Fruit fly (Drosophila melanogaster) whole organism, embryonic: Measurements from ENCODE around the gene CG4593.

ENCODE experiments used
- B-H1 ChIP-seq: fragments of 200-800 bp; sonication (Bioruptor generic); IDR thresholded peaks from 3 replicates; pipeline ENCODE4 v1.3.6; 2022; ENCODE audit warnings: missing biosample characterization, missing genetic modification characterization
- CG10321 ChIP-seq: fragments of 200-800 bp; sonication (Bioruptor generic); IDR thresholded peaks from 2 replicates; pipeline ENCODE4 v1.3.6; 2022; ENCODE audit warnings: missing biosample characterization, missing genetic modification characterization
- CG11085 ChIP-seq: fragments of 200-800 bp; sonication (Bioruptor generic); IDR thresholded peaks from 2 replicates; pipeline ENCODE4 v1.3.6; 2022; ENCODE audit warnings: missing biosample characterization, missing genetic modification characterization
- CG11560 ChIP-seq: fragments of 200-800 bp; sonication (Bioruptor generic); IDR thresholded peaks from 3 replicates; pipeline ENCODE4 v1.3.6; 2022; ENCODE audit warnings: missing biosample characterization, missing genetic modification characterization
- CG14667 ChIP-seq: fragments of 200-800 bp; sonication (Bioruptor generic); IDR thresholded peaks from 2 replicates; pipeline ENCODE4 v1.3.6; 2022; ENCODE audit warnings: missing biosample characterization, missing genetic modification characterization
- CG15011 ChIP-seq: fragments of 200-800 bp; sonication (Bioruptor generic); optimal IDR thresholded peaks from 3 replicates; lab custom pipeline; 2018; ENCODE audit warnings: missing biosample characterization, mild to moderate bottlenecking, missing genetic modification characterization
- CG15269 ChIP-seq: fragments of 200-800 bp; sonication (Bioruptor generic); optimal IDR thresholded peaks from 2 replicates; lab custom pipeline; 2018; ENCODE audit warnings: missing biosample characterization, mild to moderate bottlenecking, missing genetic modification characterization, moderate library complexity
- CG17385 ChIP-seq: fragments of 200-800 bp; sonication (Bioruptor generic); optimal IDR thresholded peaks from 3 replicates; lab custom pipeline; 2018; ENCODE audit warnings: missing biosample characterization, mild to moderate bottlenecking, missing genetic modification characterization
- CG17612 ChIP-seq: fragments of 200-800 bp; sonication (Bioruptor generic); IDR thresholded peaks from 2 replicates; pipeline ENCODE4 v1.3.6; 2022; ENCODE audit warnings: missing biosample characterization, missing genetic modification characterization
- CG17912 ChIP-seq: fragments of 200-800 bp; sonication (Bioruptor generic); optimal IDR thresholded peaks from 2 replicates; lab custom pipeline; 2018; ENCODE audit warnings: missing biosample characterization, mild to moderate bottlenecking, missing genetic modification characterization
- CG1792 ChIP-seq: fragments of 200-800 bp; sonication (Bioruptor generic); optimal IDR thresholded peaks from 2 replicates; lab custom pipeline; 2016; ENCODE audit warnings: missing biosample characterization, missing genetic modification characterization
- CG30431 ChIP-seq: fragments of 200-800 bp; sonication (Bioruptor generic); optimal IDR thresholded peaks from 2 replicates; lab custom pipeline; 2017; ENCODE audit warnings: missing biosample characterization, missing genetic modification characterization
- CG31365 ChIP-seq: fragments of 200-800 bp; sonication (Bioruptor generic); optimal IDR thresholded peaks from 2 replicates; lab custom pipeline; 2018; ENCODE audit warnings: missing biosample characterization, mild to moderate bottlenecking, missing genetic modification characterization
- CG3163 ChIP-seq: fragments of 200-800 bp; sonication (Bioruptor generic); optimal IDR thresholded peaks from 3 replicates; lab custom pipeline; 2016; ENCODE audit warnings: missing biosample characterization, missing genetic modification characterization
- CG32532 ChIP-seq: fragments of 200-800 bp; sonication (Bioruptor generic); IDR thresholded peaks from 2 replicates; pipeline ENCODE4 v1.3.6; 2022; ENCODE audit warnings: missing biosample characterization, missing genetic modification characterization
- CG5180 ChIP-seq: fragments of 200-800 bp; sonication (Bioruptor generic); optimal IDR thresholded peaks from 3 replicates; lab custom pipeline; 2017; ENCODE audit warnings: missing biosample characterization, missing genetic modification characterization, mild to moderate bottlenecking, moderate library complexity, missing genetic modification reagents
- CG8281 ChIP-seq: fragments of 200-800 bp; sonication (Bioruptor generic); optimal IDR thresholded peaks from 2 replicates; lab custom pipeline; 2018; ENCODE audit warnings: missing biosample characterization, mild to moderate bottlenecking, missing genetic modification characterization, moderate library complexity
- CG8388 ChIP-seq: fragments of 200-800 bp; sonication (Bioruptor generic); optimal IDR thresholded peaks from 2 replicates; lab custom pipeline; 2019; ENCODE audit warnings: missing biosample characterization, mild to moderate bottlenecking, missing genetic modification characterization, moderate library complexity
- CHES-1-like ChIP-seq: fragments of 200-800 bp; sonication (Bioruptor generic); optimal IDR thresholded peaks from 2 replicates; lab custom pipeline; 2016; ENCODE audit warnings: missing biosample characterization, missing genetic modification characterization
- Dref ChIP-seq: fragments of 200-800 bp; sonication (Bioruptor generic); IDR thresholded peaks from 2 replicates; pipeline ENCODE4 v1.3.6; 2022; ENCODE audit warnings: missing biosample characterization, missing genetic modification characterization
- E2f2 ChIP-seq: fragments of 200-800 bp; sonication (Bioruptor generic); IDR thresholded peaks from 2 replicates; pipeline ENCODE4 v1.3.6; 2022; ENCODE audit warnings: missing biosample characterization, missing genetic modification characterization
- HLH3B ChIP-seq: fragments of 200-800 bp; sonication (Bioruptor generic); IDR thresholded peaks from 2 replicates; pipeline ENCODE4 v1.3.6; 2022; ENCODE audit warnings: missing biosample characterization, missing genetic modification characterization
- HLHmδ ChIP-seq: fragments of 200-800 bp; sonication (Bioruptor generic); optimal IDR thresholded peaks from 2 replicates; lab custom pipeline; 2018; ENCODE audit warnings: missing biosample characterization, mild to moderate bottlenecking, missing genetic modification characterization, moderate library complexity
- Lhr ChIP-seq: fragments of 200-800 bp; sonication (Bioruptor generic); optimal IDR thresholded peaks from 3 replicates; lab custom pipeline; 2017; ENCODE audit warnings: mild to moderate bottlenecking, missing biosample characterization, missing genetic modification reagents, missing genetic modification characterization
- Lpt ChIP-seq: fragments of >200 bp; optimal IDR thresholded peaks from 2 replicates; lab custom pipeline; 2018; ENCODE audit warnings: missing biosample characterization, missing genetic modification characterization
- MTF-1 ChIP-seq: fragments of 200-800 bp; sonication (Bioruptor generic); optimal IDR thresholded peaks from 2 replicates; lab custom pipeline; 2018; ENCODE audit warnings: missing biosample characterization, mild to moderate bottlenecking, missing genetic modification characterization, borderline replicate concordance
- Med ChIP-seq: fragments of 200-800 bp; sonication (Bioruptor generic); peaks from one replicate; lab custom pipeline; 2016; ENCODE audit warnings: missing biosample characterization, missing genetic modification characterization, mild to moderate bottlenecking, inconsistent platforms, moderate library complexity
- Nf-YB ChIP-seq: fragments of 200-800 bp; sonication (Bioruptor generic); optimal IDR thresholded peaks from 3 replicates; lab custom pipeline; 2019; ENCODE audit warnings: missing biosample characterization, mild to moderate bottlenecking, missing genetic modification characterization, moderate library complexity
- Poxn ChIP-seq: fragments of 200-800 bp; sonication (Bioruptor generic); IDR thresholded peaks from 2 replicates; pipeline ENCODE4 v1.3.6; 2022; ENCODE audit warnings: missing biosample characterization, missing genetic modification characterization
- Rx ChIP-seq: fragments of 200-800 bp; sonication (Bioruptor generic); IDR thresholded peaks from 2 replicates; pipeline ENCODE4 v1.3.6; 2022; ENCODE audit warnings: missing biosample characterization, missing genetic modification characterization
- Side ChIP-seq: fragments of 200-800 bp; sonication (Bioruptor generic); optimal IDR thresholded peaks from 2 replicates; lab custom pipeline; 2016; ENCODE audit warnings: missing biosample characterization, missing genetic modification characterization
- Sin3A ChIP-seq: fragments of >200 bp; optimal IDR thresholded peaks from 2 replicates; lab custom pipeline; 2018
- Taf1 ChIP-seq: fragments of 200-800 bp; sonication (Bioruptor generic); IDR thresholded peaks from 2 replicates; pipeline ENCODE4 v1.3.6; 2022; ENCODE audit warnings: missing biosample characterization, missing genetic modification characterization
- Xrp1 ChIP-seq: fragments of 200-800 bp; sonication (Bioruptor generic); IDR thresholded peaks from 2 replicates; pipeline ENCODE4 v1.3.6; 2022; ENCODE audit warnings: missing biosample characterization, missing genetic modification characterization
- YL-1 ChIP-seq: fragments of 200-800 bp; sonication (Bioruptor generic); optimal IDR thresholded peaks from 3 replicates; lab custom pipeline; 2017; ENCODE audit warnings: missing biosample characterization, mild to moderate bottlenecking, missing genetic modification characterization
- aop ChIP-seq: fragments of 200-800 bp; sonication (Bioruptor generic); IDR thresholded peaks from 2 replicates; pipeline ENCODE4 v1.3.6; 2022; ENCODE audit warnings: missing biosample characterization, missing genetic modification characterization
- bbx ChIP-seq: fragments of 200-800 bp; sonication (Bioruptor generic); IDR thresholded peaks from 2 replicates; pipeline ENCODE4 v1.3.6; 2022; ENCODE audit warnings: missing biosample characterization, missing genetic modification characterization; ENCODE audit not compliant: partially characterized antibody
- br ChIP-seq: fragments of >200 bp; optimal IDR thresholded peaks from 2 replicates; lab custom pipeline; 2017
- cad ChIP-seq: fragments of >200 bp; optimal IDR thresholded peaks from 2 replicates; lab custom pipeline; 2017; ENCODE audit warnings: missing biosample characterization, missing genetic modification characterization
- chinmo ChIP-seq: fragments of 200-800 bp; sonication (Bioruptor generic); IDR thresholded peaks from 4 replicates; pipeline ENCODE4 v1.3.6; 2022; ENCODE audit warnings: missing biosample characterization, missing genetic modification characterization; ENCODE audit not compliant: partially characterized antibody
- disco-r ChIP-seq: fragments of 200-800 bp; sonication (Bioruptor generic); optimal IDR thresholded peaks from 2 replicates; lab custom pipeline; 2016; ENCODE audit warnings: missing biosample characterization, missing genetic modification characterization
- eve ChIP-seq, 2 experiments: fragments of >200 bp; optimal IDR thresholded peaks; 2 replicates each; lab custom pipeline; 2017; ENCODE audit warnings: missing biosample characterization in 2 of 2, missing genetic modification characterization in 2 of 2
- ewg ChIP-seq: fragments of 200-800 bp; sonication (Bioruptor generic); optimal IDR thresholded peaks from 3 replicates; lab custom pipeline; 2017; ENCODE audit warnings: mild to moderate bottlenecking, missing biosample characterization, missing genetic modification reagents, missing genetic modification characterization
- grn ChIP-seq: fragments of 200-800 bp; sonication (Bioruptor generic); optimal IDR thresholded peaks from 3 replicates; lab custom pipeline; 2017; ENCODE audit warnings: missing biosample characterization, missing genetic modification characterization
- gsb-n ChIP-seq: fragments of 200-800 bp; sonication (Bioruptor generic); optimal IDR thresholded peaks from 3 replicates; lab custom pipeline; 2018; ENCODE audit warnings: missing biosample characterization, mild to moderate bottlenecking, missing genetic modification characterization
- hb ChIP-seq: fragments of 200-800 bp; sonication (Bioruptor generic); IDR thresholded peaks from 3 replicates; pipeline ENCODE4 v1.3.6; 2022; ENCODE audit warnings: missing biosample characterization, missing genetic modification characterization; ENCODE audit not compliant: partially characterized antibody
- ken ChIP-seq: fragments of 200-800 bp; sonication (Bioruptor generic); IDR thresholded peaks from 3 replicates; pipeline ENCODE4 v1.3.6; 2022; ENCODE audit warnings: missing biosample characterization, missing genetic modification characterization
- lilli ChIP-seq: fragments of 200-800 bp; sonication (Bioruptor generic); optimal IDR thresholded peaks from 3 replicates; lab custom pipeline; 2016; ENCODE audit warnings: missing biosample characterization, missing genetic modification characterization
- mld ChIP-seq: fragments of 200-800 bp; sonication (Bioruptor generic); IDR thresholded peaks from 3 replicates; pipeline ENCODE4 v1.3.6; 2022; ENCODE audit warnings: missing biosample characterization, missing genetic modification characterization; ENCODE audit not compliant: partially characterized antibody
- nau ChIP-seq: fragments of 200-800 bp; sonication (Bioruptor generic); optimal IDR thresholded peaks from 3 replicates; lab custom pipeline; 2017; ENCODE audit warnings: missing biosample characterization, mild to moderate bottlenecking, missing genetic modification characterization, missing genetic modification reagents
- pfk ChIP-seq: fragments of 200-800 bp; sonication (Bioruptor generic); optimal IDR thresholded peaks from 2 replicates; lab custom pipeline; 2018; ENCODE audit warnings: missing biosample characterization, mild to moderate bottlenecking, missing genetic modification characterization, moderate library complexity
- vvl ChIP-seq: fragments of 200-800 bp; sonication (Bioruptor generic); IDR thresholded peaks from 2 replicates; pipeline ENCODE4 v1.3.6; 2022; ENCODE audit warnings: missing biosample characterization, missing genetic modification characterization
- zf30C ChIP-seq: fragments of 200-800 bp; sonication (Bioruptor generic); optimal IDR thresholded peaks from 3 replicates; lab custom pipeline; 2018; ENCODE audit warnings: missing biosample characterization, mild to moderate bottlenecking, missing genetic modification characterization

Gene CG4593

dm6 chrX:6973340-6973739, 40.3 kb upstream of the CG4593 start, which contains the start of gene CG3040 (continued):
- TF ChIP-seq CG32532 (GFP tag; lab: Robert Waterston, UW), result peak; percentile 63
- TF ChIP-seq B-H1, result no peak
- peak; percentile 52 for TF ChIP-seq lilli (GFP tag; lab: Kevin White, UChicago)
- no peak for TF ChIP-seq hb (GFP tag; lab: Robert Waterston, UW)
- peak; percentile 83 for TF ChIP-seq Med
- no peak for TF ChIP-seq nau (GFP tag; lab: Kevin White, UChicago)
- TF ChIP-seq Lhr (GFP tag; lab: Kevin White, UChicago), result peak; percentile 53
- peak; percentile 48 for TF ChIP-seq CG15269 (tag; lab: Kevin White, UChicago)
- TF ChIP-seq aop, result no peak
- no peak for TF ChIP-seq disco-r (GFP tag; lab: Kevin White, UChicago)
- no peak for TF ChIP-seq gsb-n (tag; lab: Kevin White, UChicago)
- no peak for TF ChIP-seq grn (GFP tag; lab: Kevin White, UChicago)
- TF ChIP-seq br (lab: Kevin White, UChicago), result no peak
- no peak for TF ChIP-seq CG31365 (tag; lab: Kevin White, UChicago)
- no peak for TF ChIP-seq Sin3A (lab: Kevin White, UChicago)
- TF ChIP-seq ewg (GFP tag; lab: Kevin White, UChicago), result no peak
- TF ChIP-seq CG17385 (GFP tag; lab: Kevin White, UChicago), result no peak
- no peak for TF ChIP-seq Side (GFP tag; lab: Kevin White, UChicago)
- no peak for TF ChIP-seq Rx
- peak; percentile 48; the same call in 1 of the 3 replicates for TF ChIP-seq ken (GFP tag; lab: Robert Waterston, UW)
- TF ChIP-seq Xrp1 (GFP tag; lab: Robert Waterston, UW), result peak; percentile 50
- no peak for TF ChIP-seq HLH3B (GFP tag; lab: Robert Waterston, UW)
- no peak for TF ChIP-seq Poxn (GFP tag; lab: Robert Waterston, UW)
- TF ChIP-seq mld, result no peak
- no peak for TF ChIP-seq CG30431 (GFP tag; lab: Kevin White, UChicago)
- TF ChIP-seq cad (GFP tag; lab: Kevin White, UChicago), result no peak
- no peak for TF ChIP-seq Nf-YB (GFP tag; lab: Kevin White, UChicago)
- TF ChIP-seq CG17612 (GFP tag; lab: Robert Waterston, UW), result no peak
- TF ChIP-seq CG10321 (GFP tag; lab: Robert Waterston, UW), result no peak
- TF ChIP-seq CG1792 (GFP tag; lab: Kevin White, UChicago), result no peak
- TF ChIP-seq MTF-1 (GFP tag; lab: Kevin White, UChicago), result no peak
- TF ChIP-seq vvl, result peak; percentile 63
- no peak for TF ChIP-seq CG15011
- TF ChIP-seq HLHmδ (GFP tag; lab: Kevin White, UChicago), result no peak
- no peak for TF ChIP-seq eve (GFP tag; optimal IDR thresholded peaks at IDR 0.05; lab: Kevin White, UChicago)
- TF ChIP-seq CHES-1-like, result no peak
- TF ChIP-seq CG8281 (tag; lab: Kevin White, UChicago), result no peak
- no peak for TF ChIP-seq Taf1 (GFP tag; lab: Robert Waterston, UW)
- TF ChIP-seq Dref, result peak; percentile 45
- TF ChIP-seq Lpt (GFP tag; lab: Kevin White, UChicago), result no peak
- no peak for TF ChIP-seq bbx (GFP tag; lab: Robert Waterston, UW)
- TF ChIP-seq CG11560 (tag; lab: Robert Waterston, UW), result no peak
- TF ChIP-seq chinmo (GFP tag; lab: Robert Waterston, UW), result no peak
- no peak for TF ChIP-seq CG14667 (GFP tag; lab: Robert Waterston, UW)
- TF ChIP-seq CG11085, result peak; percentile 26; the same call in 1 of the 2 replicates
- TF ChIP-seq pfk, result no peak
- no peak for TF ChIP-seq CG17912 (GFP tag; lab: Kevin White, UChicago)
- peak; percentile 18 for TF ChIP-seq CG8388 (GFP tag; lab: Kevin White, UChicago)
- no peak for TF ChIP-seq CG5180 (GFP tag; lab: Kevin White, UChicago)
- peak; percentile 70 for TF ChIP-seq YL-1
- peak; percentile 96 for TF ChIP-seq zf30C (GFP tag; lab: Kevin White, UChicago)
- peak; percentile 37; the same call in 1 of the 2 replicates for TF ChIP-seq E2f2 (GFP tag; lab: Robert Waterston, UW)
- peak; percentile 7 for TF ChIP-seq CG3163 (GFP tag; lab: Kevin White, UChicago)
